Fruit fly (Drosophila melanogaster) whole organism, prepupa: ENCODE results near the gene CG4586.

ENCODE experiments used
- Blimp-1 ChIP-seq: fragments of 200-800 bp; sonication (Bioruptor generic); optimal IDR thresholded peaks from 3 replicates; lab custom pipeline; 2017; ENCODE audit warnings: missing biosample characterization, missing genetic modification characterization, mild to moderate bottlenecking, moderate library complexity, missing genetic modification reagents
- CG11294 ChIP-seq: fragments of 200-800 bp; sonication (Bioruptor generic); IDR thresholded peaks from 2 replicates; pipeline ENCODE4 v1.3.6; 2022; ENCODE audit warnings: missing biosample characterization, missing genetic modification characterization
- CG11762 ChIP-seq: fragments of 200-800 bp; sonication (Bioruptor generic); optimal IDR thresholded peaks from 3 replicates; lab custom pipeline; 2016; ENCODE audit warnings: missing biosample characterization, missing genetic modification characterization; ENCODE audit not compliant: insufficient read depth
- CG11902 ChIP-seq: fragments of 200-800 bp; sonication (Bioruptor generic); optimal IDR thresholded peaks from 3 replicates; lab custom pipeline; 2016; ENCODE audit warnings: missing biosample characterization, missing genetic modification characterization
- CG15336 ChIP-seq: fragments of 200-800 bp; sonication (Bioruptor generic); IDR thresholded peaks from 2 replicates; pipeline ENCODE4 v1.3.6; 2022; ENCODE audit warnings: missing biosample characterization, missing genetic modification characterization
- CG1621 ChIP-seq: fragments of 200-800 bp; sonication (Bioruptor generic); optimal IDR thresholded peaks from 3 replicates; lab custom pipeline; 2018; ENCODE audit warnings: missing biosample characterization, mild to moderate bottlenecking, missing genetic modification characterization
- CG16779 ChIP-seq: fragments of 200-800 bp; sonication (Bioruptor generic); optimal IDR thresholded peaks from 3 replicates; lab custom pipeline; 2017; ENCODE audit warnings: missing biosample characterization, mild to moderate bottlenecking, missing genetic modification characterization
- CG31627 ChIP-seq: fragments of 200-800 bp; sonication (Bioruptor generic); optimal IDR thresholded peaks from 3 replicates; lab custom pipeline; 2016; ENCODE audit warnings: missing biosample characterization, missing genetic modification characterization
- CG32006 ChIP-seq: fragments of 200-800 bp; sonication (Bioruptor generic); optimal IDR thresholded peaks from 3 replicates; lab custom pipeline; 2017; ENCODE audit warnings: missing biosample characterization, mild to moderate bottlenecking, missing genetic modification characterization
- CG4318 ChIP-seq: fragments of 200-800 bp; sonication (Bioruptor generic); optimal IDR thresholded peaks from 3 replicates; lab custom pipeline; 2017; ENCODE audit warnings: missing biosample characterization, mild to moderate bottlenecking, missing genetic modification characterization
- CG6163 ChIP-seq: fragments of 200-800 bp; sonication (Bioruptor generic); IDR thresholded peaks from 3 replicates; pipeline ENCODE4 v1.3.6; 2022; ENCODE audit warnings: missing biosample characterization, missing genetic modification characterization
- CG6276 ChIP-seq: fragments of 200-800 bp; sonication (Bioruptor generic); optimal IDR thresholded peaks from 2 replicates; lab custom pipeline; 2017; ENCODE audit warnings: missing biosample characterization, mild to moderate bottlenecking, missing genetic modification characterization
- CG6792 ChIP-seq: fragments of 200-800 bp; sonication (Bioruptor generic); optimal IDR thresholded peaks from 3 replicates; lab custom pipeline; 2016; ENCODE audit warnings: missing biosample characterization, missing genetic modification characterization
- CG6808 ChIP-seq: fragments of 200-800 bp; sonication (Bioruptor generic); optimal IDR thresholded peaks from 3 replicates; lab custom pipeline; 2017; ENCODE audit warnings: missing biosample characterization, missing genetic modification characterization, mild to moderate bottlenecking, moderate library complexity, missing genetic modification reagents
- CG6854 ChIP-seq: fragments of 200-800 bp; sonication (Bioruptor generic); optimal IDR thresholded peaks from 2 replicates; lab custom pipeline; 2017; ENCODE audit warnings: missing biosample characterization, mild to moderate bottlenecking, missing genetic modification characterization
- CG8119 ChIP-seq: fragments of 200-800 bp; sonication (Bioruptor generic); IDR thresholded peaks from 3 replicates; pipeline ENCODE4 v1.3.6; 2022; ENCODE audit warnings: missing biosample characterization, missing genetic modification characterization
- CG8319 ChIP-seq: fragments of 200-800 bp; sonication (Bioruptor generic); optimal IDR thresholded peaks from 3 replicates; lab custom pipeline; 2016; ENCODE audit warnings: missing biosample characterization, missing genetic modification characterization
- CG8632 ChIP-seq: fragments of 200-800 bp; sonication (Bioruptor generic); optimal IDR thresholded peaks from 3 replicates; lab custom pipeline; 2016; ENCODE audit warnings: missing biosample characterization, missing genetic modification characterization
- CG9139 ChIP-seq: fragments of 200-800 bp; sonication (Bioruptor generic); optimal IDR thresholded peaks from 3 replicates; lab custom pipeline; 2017; ENCODE audit warnings: missing biosample characterization, mild to moderate bottlenecking, missing genetic modification characterization
- Eip75B ChIP-seq: fragments of 200-800 bp; sonication (Bioruptor generic); optimal IDR thresholded peaks from 3 replicates; lab custom pipeline; 2016; ENCODE audit warnings: missing biosample characterization, missing genetic modification characterization
- Eip78C ChIP-seq: fragments of 200-800 bp; sonication (Bioruptor generic); peaks from one replicate; lab custom pipeline; 2016; ENCODE audit warnings: missing biosample characterization, missing genetic modification characterization
- Eip93F ChIP-seq: fragments of 200-800 bp; sonication (Bioruptor generic); optimal IDR thresholded peaks from 2 replicates; lab custom pipeline; 2016; ENCODE audit warnings: missing biosample characterization, mild to moderate bottlenecking, missing genetic modification characterization
- Gug ChIP-seq: fragments of 200-800 bp; sonication (Bioruptor generic); IDR thresholded peaks from 2 replicates; pipeline ENCODE4 v1.3.6; 2022; ENCODE audit warnings: missing biosample characterization, missing genetic modification characterization
- Hr39 ChIP-seq: fragments of 200-800 bp; sonication (Bioruptor generic); optimal IDR thresholded peaks from 2 replicates; lab custom pipeline; 2016; ENCODE audit warnings: missing biosample characterization, missing genetic modification characterization
- Hr4 ChIP-seq: fragments of 200-800 bp; sonication (Bioruptor generic); optimal IDR thresholded peaks from 3 replicates; lab custom pipeline; 2016; ENCODE audit warnings: missing biosample characterization, missing genetic modification characterization
- Lpt ChIP-seq: fragments of 200-800 bp; sonication (Bioruptor generic); optimal IDR thresholded peaks from 3 replicates; lab custom pipeline; 2016; ENCODE audit warnings: missing biosample characterization, missing genetic modification characterization
- OdsH ChIP-seq: fragments of 200-800 bp; sonication (Bioruptor generic); optimal IDR thresholded peaks from 3 replicates; lab custom pipeline; 2016; ENCODE audit warnings: missing biosample characterization, missing genetic modification characterization
- Smox ChIP-seq: fragments of 200-800 bp; sonication (Bioruptor generic); optimal IDR thresholded peaks from 3 replicates; lab custom pipeline; 2016; ENCODE audit warnings: missing biosample characterization, missing genetic modification characterization
- Sox102F ChIP-seq: fragments of 200-800 bp; sonication (Bioruptor generic); optimal IDR thresholded peaks from 2 replicates; lab custom pipeline; 2016; ENCODE audit warnings: missing biosample characterization, mild to moderate bottlenecking, missing genetic modification characterization
- Sox14 ChIP-seq: fragments of 200-800 bp; sonication (Bioruptor generic); optimal IDR thresholded peaks from 3 replicates; lab custom pipeline; 2016; ENCODE audit warnings: missing biosample characterization, missing genetic modification characterization
- achi ChIP-seq: fragments of 200-800 bp; sonication (Bioruptor generic); optimal IDR thresholded peaks from 3 replicates; lab custom pipeline; 2016; ENCODE audit warnings: missing biosample characterization, missing genetic modification characterization
- acj6 ChIP-seq: fragments of 200-800 bp; sonication (Bioruptor generic); optimal IDR thresholded peaks from 3 replicates; lab custom pipeline; 2016; ENCODE audit warnings: missing biosample characterization, missing genetic modification characterization
- eg ChIP-seq: fragments of 200-800 bp; sonication (Bioruptor generic); IDR thresholded peaks from 3 replicates; pipeline ENCODE4 v1.3.6; 2022; ENCODE audit warnings: missing biosample characterization, missing genetic modification characterization
- esn ChIP-seq: fragments of 200-800 bp; sonication (Bioruptor generic); optimal IDR thresholded peaks from 2 replicates; lab custom pipeline; 2016; ENCODE audit warnings: missing biosample characterization, mild to moderate bottlenecking, missing genetic modification characterization, moderate library complexity
- fd59A ChIP-seq: fragments of 200-800 bp; sonication (Bioruptor generic); optimal IDR thresholded peaks from 2 replicates; lab custom pipeline; 2017; ENCODE audit warnings: missing biosample characterization, mild to moderate bottlenecking, missing genetic modification characterization, missing genetic modification reagents
- fd85E ChIP-seq: fragments of 200-800 bp; sonication (Bioruptor generic); optimal IDR thresholded peaks from 3 replicates; lab custom pipeline; 2016; ENCODE audit warnings: missing biosample characterization, missing genetic modification characterization
- lz ChIP-seq: fragments of 200-800 bp; sonication (Bioruptor generic); optimal IDR thresholded peaks from 3 replicates; lab custom pipeline; 2016; ENCODE audit warnings: missing biosample characterization, missing genetic modification characterization
- net ChIP-seq: fragments of 200-800 bp; sonication (Bioruptor generic); optimal IDR thresholded peaks from 3 replicates; lab custom pipeline; 2016; ENCODE audit warnings: missing biosample characterization, missing genetic modification characterization
- pdm3 ChIP-seq: fragments of 200-800 bp; sonication (Bioruptor generic); optimal IDR thresholded peaks from 3 replicates; lab custom pipeline; 2016; ENCODE audit warnings: missing biosample characterization, missing genetic modification characterization
- spab ChIP-seq: fragments of 200-800 bp; sonication (Bioruptor generic); optimal IDR thresholded peaks from 2 replicates; lab custom pipeline; 2017; ENCODE audit warnings: missing biosample characterization, mild to moderate bottlenecking, missing genetic modification characterization, missing genetic modification reagents
- ss ChIP-seq, 2 experiments: fragments of 200-800 bp; sonication (Bioruptor generic); optimal IDR thresholded peaks; 2 replicates in 1 of 2; 3 replicates in 1 of 2; lab custom pipeline; 2017 to 2018; ENCODE audit warnings: mild to moderate bottlenecking in 2 of 2, missing biosample characterization in 2 of 2, missing genetic modification characterization in 2 of 2, moderate library complexity in 1 of 2
- svp ChIP-seq: fragments of 200-800 bp; sonication (Bioruptor generic); peaks from one replicate; lab custom pipeline; 2016; ENCODE audit warnings: missing biosample characterization, missing genetic modification characterization
- topi ChIP-seq: fragments of 200-800 bp; sonication (Bioruptor generic); optimal IDR thresholded peaks from 3 replicates; lab custom pipeline; 2016; ENCODE audit warnings: missing biosample characterization, missing genetic modification characterization
- vri ChIP-seq: fragments of 200-800 bp; sonication (Bioruptor generic); optimal IDR thresholded peaks from 3 replicates; lab custom pipeline; 2016; ENCODE audit warnings: missing biosample characterization, mild to moderate bottlenecking, missing genetic modification characterization

The CG4586 gene

dm6 chrX:6990105-6990504 lies 20.4 kb downstream of the CG4586 start (continued):
- TF ChIP-seq CG6163 (GFP tag; lab: Robert Waterston, UW) (no peak), svp (GFP tag; lab: Kevin White, UChicago) (peak; percentile 59), CG8319 (GFP tag; lab: Kevin White, UChicago) (no peak), Sox14 (GFP tag; lab: Kevin White, UChicago) (peak; percentile 12), net (GFP tag; lab: Kevin White, UChicago) (no peak), CG31627 (GFP tag; lab: Kevin White, UChicago) (no peak), pdm3 (GFP tag; lab: Kevin White, UChicago) (no peak), fd59A (GFP tag; lab: Kevin White, UChicago) (no peak), Eip75B (GFP tag; lab: Kevin White, UChicago) (peak; percentile 18), CG6276 (GFP tag; lab: Kevin White, UChicago) (no peak), CG6792 (no peak), fd85E (GFP tag; lab: Kevin White, UChicago) (no peak), CG8632 (GFP tag; lab: Kevin White, UChicago) (no peak), vri (GFP tag; lab: Kevin White, UChicago) (no peak), Sox102F (GFP tag; lab: Kevin White, UChicago) (peak; percentile 20), Smox (peak; percentile 28), eg (GFP tag; lab: Robert Waterston, UW) (no peak), Lpt (GFP tag; lab: Kevin White, UChicago) (no peak), spab (GFP tag; lab: Kevin White, UChicago) (no peak)

- TF ChIP-seq Blimp-1 (GFP tag; lab: Kevin White, UChicago) (peak; percentile 50), CG11762 (GFP tag; lab: Kevin White, UChicago) (no peak), CG1621 (tag; lab: Kevin White, UChicago) (no peak), Gug (GFP tag; lab: Robert Waterston, UW) (no peak), OdsH (no peak), Eip78C (GFP tag; lab: Kevin White, UChicago) (no peak), CG11902 (GFP tag; lab: Kevin White, UChicago) (no peak), achi (GFP tag; lab: Kevin White, UChicago) (no peak), CG32006 (no peak), CG8632 (GFP tag; lab: Kevin White, UChicago) (no peak), fd85E (GFP tag; lab: Kevin White, UChicago) (no peak), vri (GFP tag; lab: Kevin White, UChicago) (no peak), CG4318 (GFP tag; lab: Kevin White, UChicago) (no peak), Eip93F (GFP tag; lab: Kevin White, UChicago) (no peak), esn (no peak), CG11294 (GFP tag; lab: Robert Waterston, UW) (no peak), CG8119 (peak; percentile 32; the same call in 1 of the 3 replicates), svp (GFP tag; lab: Kevin White, UChicago) (peak; percentile 40), CG9139 (GFP tag; lab: Kevin White, UChicago) (no peak), acj6 (GFP tag; lab: Kevin White, UChicago) (no peak), Hr4 (GFP tag; lab: Kevin White, UChicago) (no peak), CG6808 (GFP tag; lab: Kevin White, UChicago) (no peak), topi (no peak), CG6163 (GFP tag; lab: Robert Waterston, UW) (peak; percentile 31; the same call in 1 of the 3 replicates), eg (GFP tag; lab: Robert Waterston, UW) (peak; percentile 58; the same call in 1 of the 3 replicates), CG15336 (GFP tag; lab: Robert Waterston, UW) (0 out of 2 replicates have a peak, but pooled peaks have one; percentile 17), CG6854 (GFP tag; lab: Kevin White, UChicago) (no peak), CG16779 (tag; lab: Kevin White, UChicago) (no peak), CG6276 (GFP tag; lab: Kevin White, UChicago) (peak; percentile 41), ss (GFP tag; optimal IDR thresholded peaks at IDR 0.05; lab: Kevin White, UChicago) (no peak), fd59A (GFP tag; lab: Kevin White, UChicago) (no peak), CG31627 (GFP tag; lab: Kevin White, UChicago) (no peak), Smox (no peak), Hr39 (GFP tag; lab: Kevin White, UChicago) (no peak), lz (GFP tag; lab: Kevin White, UChicago) (no peak)
These were observed 21.6 kb downstream of the CG4586 start, which contains the start of gene ogre for dm6 chrX:6991286-6991685. ogre (minus strand) TSS chrX:6991318.
